Worm (Caenorhabditis elegans): ENCODE results near the gene C24H11.5.

Gene C24H11.5

ce11 chrIII:11816523-11817003 is 36.5 kb downstream of the C24H11.5 start, which contains the start of gene C18D11.1:
Gene C18D11.1, plus strand, starts transcription at chrIII:11816573.
- TF ChIP-seq nhr-25 (tag; optimal IDR thresholded peaks at IDR 0.05) = peak; percentile 26
- TF ChIP-seq sma-3 (GFP tag; optimal IDR thresholded peaks at IDR 0.05) = no peak

DNA sequence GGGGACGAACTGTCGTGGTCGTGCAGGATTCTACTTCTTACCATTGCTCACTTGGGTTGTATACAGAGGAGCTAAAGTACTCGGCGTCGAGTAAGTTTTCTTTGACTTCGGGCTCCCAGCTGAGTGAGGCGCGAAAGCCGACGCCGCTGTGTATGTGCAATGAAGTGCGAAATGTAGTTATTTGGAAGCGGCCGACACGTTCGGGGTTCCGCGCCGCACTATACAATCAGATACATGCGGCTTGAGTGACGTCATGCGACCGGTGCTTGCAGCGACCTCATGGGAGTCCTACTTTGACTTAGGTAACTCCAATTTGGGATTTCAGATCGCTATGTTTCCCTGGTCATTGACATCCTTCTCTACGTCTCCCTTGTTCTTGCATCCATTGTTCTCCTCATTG is 37.8 kb downstream of the C24H11.5 start:
- no peak for TF ChIP-seq mab-5 (tag; optimal IDR thresholded peaks at IDR 0.05)
- TF ChIP-seq snpc-4 (tag; optimal IDR thresholded peaks at IDR 0.05) = peak; percentile 81
- TF ChIP-seq ztf-1 (GFP tag; conservative IDR thresholded peaks at IDR 0.05) = no peak
- no peak for TF ChIP-seq nhr-25 (tag; optimal IDR thresholded peaks at IDR 0.05)

DNA sequence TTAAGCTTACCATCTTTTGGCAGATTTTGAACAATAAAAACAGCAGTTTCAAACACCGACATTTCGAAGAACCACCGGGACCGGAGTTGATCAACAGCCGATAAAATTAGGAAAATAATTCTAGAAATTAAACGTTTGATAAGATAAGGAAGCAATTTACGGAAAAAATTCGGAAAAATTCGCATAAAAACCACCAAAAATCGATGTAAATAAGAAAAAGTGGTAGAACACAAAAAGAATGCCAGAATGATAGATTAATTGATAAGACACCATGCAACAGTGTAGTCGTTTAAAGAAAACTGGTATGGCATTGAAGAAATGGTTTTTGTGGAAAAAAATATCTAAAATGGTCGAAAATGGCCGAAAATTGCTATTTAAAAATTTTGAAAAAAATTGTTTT is 42.4 kb downstream of the C24H11.5 start, which contains the start of gene maa-1:
Gene maa-1 (minus strand): TSS at position 120 of the 400 bp plus-strand sequence.
- TF ChIP-seq Y55F3AM.14 (GFP tag; optimal IDR thresholded peaks at IDR 0.05) (no peak), fos-1 (tag; optimal IDR thresholded peaks at IDR 0.05) (peak; percentile 42), crh-2 (tag; optimal IDR thresholded peaks at IDR 0.05) (peak; percentile 1), gmeb-1 (tag; optimal IDR thresholded peaks at IDR 0.05) (peak; percentile 9), egl-27 (tag; optimal IDR thresholded peaks at IDR 0.05) (no peak)

DNA sequence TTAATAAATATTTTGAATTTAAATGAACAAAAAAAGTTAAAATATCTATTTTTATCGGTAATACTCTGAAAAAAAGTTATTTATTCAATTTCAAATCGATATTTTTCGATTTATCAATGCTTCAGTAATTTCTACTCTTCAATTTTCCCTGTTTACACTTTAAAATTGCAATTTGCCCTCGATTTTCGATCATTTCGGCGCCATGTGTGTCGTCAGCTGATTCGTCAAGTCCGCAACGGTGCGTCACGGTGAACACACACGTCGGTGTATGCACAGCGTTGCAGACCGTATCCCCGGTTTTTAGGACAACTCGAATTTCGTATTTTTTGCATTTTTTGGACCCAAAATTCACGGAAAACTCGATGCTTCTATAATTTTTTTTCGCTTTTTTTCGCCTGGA is 43.2 kb downstream of the C24H11.5 start, which contains the start of gene C18D11.3:
Gene C18D11.3 (plus strand): TSS at position 189 of the 400 bp plus-strand sequence.
- TF ChIP-seq nhr-237 (tag; optimal IDR thresholded peaks at IDR 0.05) = no peak
- TF ChIP-seq dmd-4 (tag; optimal IDR thresholded peaks at IDR 0.05) = no peak
- TF ChIP-seq F13H6.1 (tag; optimal IDR thresholded peaks at IDR 0.05) = peak; percentile 81
- TF ChIP-seq lsy-2 (tag; optimal IDR thresholded peaks at IDR 0.05) = peak; percentile 90 to 98
- TF ChIP-seq elt-3 (tag; optimal IDR thresholded peaks at IDR 0.05) = no peak
- TF ChIP-seq gmeb-1 (tag; optimal IDR thresholded peaks at IDR 0.05) = peak; percentile 76
- no peak for TF ChIP-seq nhr-77 (tag; optimal IDR thresholded peaks at IDR 0.05)
- TF ChIP-seq crh-2 (tag; optimal IDR thresholded peaks at IDR 0.05) = peak; percentile 88
- no peak for TF ChIP-seq blmp-1 (tag; optimal IDR thresholded peaks at IDR 0.05; ENCODE audit: insufficient read depth)
- no peak for TF ChIP-seq nhr-12 (tag; optimal IDR thresholded peaks at IDR 0.05)
- peak; percentile 90 for TF ChIP-seq lin-11 (tag; optimal IDR thresholded peaks at IDR 0.05)
- no peak for TF ChIP-seq nhr-23 (tag; optimal IDR thresholded peaks at IDR 0.05)
- TF ChIP-seq unc-55 (GFP tag; optimal IDR thresholded peaks at IDR 0.05) = peak; percentile 87
- TF ChIP-seq R02D3.7 (tag; optimal IDR thresholded peaks at IDR 0.05) = no peak
- TF ChIP-seq C34F6.9 (tag; optimal IDR thresholded peaks at IDR 0.05) = peak; percentile 94
- TF ChIP-seq nhr-21 (tag; optimal IDR thresholded peaks at IDR 0.05) = peak; percentile 77
- peak; percentile 60 for TF ChIP-seq egl-27 (tag; optimal IDR thresholded peaks at IDR 0.05)
- peak; percentile 86 for TF ChIP-seq fos-1 (tag; optimal IDR thresholded peaks at IDR 0.05)
- no peak for TF ChIP-seq peb-1 (tag; optimal IDR thresholded peaks at IDR 0.05)
- peak; percentile 84 for TF ChIP-seq sem-4 (tag; optimal IDR thresholded peaks at IDR 0.05)
- TF ChIP-seq unc-62 (GFP tag; optimal IDR thresholded peaks at IDR 0.05) = no peak
- no peak for TF ChIP-seq skn-1 (tag; optimal IDR thresholded peaks at IDR 0.05)
- peak; percentile 84 for TF ChIP-seq lin-13 (GFP tag; optimal IDR thresholded peaks at IDR 0.05)
- peak; percentile 16 for TF ChIP-seq zag-1 (tag; optimal IDR thresholded peaks at IDR 0.05)
- no peak for TF ChIP-seq Y55F3AM.14 (GFP tag; optimal IDR thresholded peaks at IDR 0.05)
- peak; percentile 90 for TF ChIP-seq sma-9 (GFP tag; optimal IDR thresholded peaks at IDR 0.05)
- TF ChIP-seq sma-9 (tag; optimal IDR thresholded peaks at IDR 0.05) = no peak
- TF ChIP-seq nhr-6 (tag; optimal IDR thresholded peaks at IDR 0.05) = no peak
- TF ChIP-seq ZK546.5 (tag; optimal IDR thresholded peaks at IDR 0.05) = no peak
- no peak for TF ChIP-seq ztf-11 (tag; optimal IDR thresholded peaks at IDR 0.05)
- TF ChIP-seq ztf-1 (GFP tag; conservative IDR thresholded peaks at IDR 0.05) = no peak
- TF ChIP-seq lin-39 (tag; optimal IDR thresholded peaks at IDR 0.05) = no peak
- TF ChIP-seq nhr-10 (tag; optimal IDR thresholded peaks at IDR 0.05) = peak; percentile 24
- no peak for TF ChIP-seq ceh-82 (tag; optimal IDR thresholded peaks at IDR 0.05)
- no peak for TF ChIP-seq aly-2 (tag; optimal IDR thresholded peaks at IDR 0.05)
- peak in 1 of 2 experiments; percentile 63 for TF ChIP-seq mdl-1 (tag; optimal IDR thresholded peaks at IDR 0.05)
- TF ChIP-seq alr-1 (tag; optimal IDR thresholded peaks at IDR 0.05) = no peak
- TF ChIP-seq nhr-129 (tag; optimal IDR thresholded peaks at IDR 0.05) = peak; percentile 92
- TF ChIP-seq ceh-16 (tag; optimal IDR thresholded peaks at IDR 0.05) = peak; percentile 38
- no peak for TF ChIP-seq elt-1 (tag; optimal IDR thresholded peaks at IDR 0.05)
- no peak for TF ChIP-seq ama-1 (optimal IDR thresholded peaks at IDR 0.05)
- TF ChIP-seq nhr-11 (tag; optimal IDR thresholded peaks at IDR 0.05) = no peak
- TF ChIP-seq snpc-4 (tag; optimal IDR thresholded peaks at IDR 0.05) = peak; percentile 78
- TF ChIP-seq unc-39 (tag; optimal IDR thresholded peaks at IDR 0.05) = no peak
- peak; percentile 49 for TF ChIP-seq ztf-4 (tag; optimal IDR thresholded peaks at IDR 0.05)
- TF ChIP-seq mab-5 (tag; optimal IDR thresholded peaks at IDR 0.05) = no peak
- peak; percentile 85 for TF ChIP-seq nhr-25 (tag; optimal IDR thresholded peaks at IDR 0.05)
